Fruit fly (Drosophila melanogaster) whole organism, embryonic: ENCODE data around the gene CG32161.

Source experiments
- Atf3 ChIP-seq: fragments of 200-800 bp; sonication (Bioruptor generic); optimal IDR thresholded peaks from 3 replicates; lab custom pipeline; 2016; ENCODE audit warnings: missing biosample characterization, missing genetic modification characterization
- CG15479 ChIP-seq: fragments of 200-800 bp; sonication (Bioruptor generic); optimal IDR thresholded peaks from 3 replicates; lab custom pipeline; 2019; ENCODE audit warnings: missing biosample characterization, mild to moderate bottlenecking, missing genetic modification characterization, moderate library complexity
- CG17829 ChIP-seq: fragments of 200-800 bp; optimal IDR thresholded peaks from 2 replicates; lab custom pipeline; 2019; ENCODE audit warnings: missing biosample characterization, mild to moderate bottlenecking, missing genetic modification characterization, moderate library complexity
- CG2678 ChIP-seq: fragments of 200-800 bp; sonication (Bioruptor generic); optimal IDR thresholded peaks from 3 replicates; lab custom pipeline; 2019; ENCODE audit warnings: missing biosample characterization, mild to moderate bottlenecking, missing genetic modification characterization, moderate library complexity
- CG3407 ChIP-seq: fragments of 200-800 bp; sonication (Bioruptor generic); optimal IDR thresholded peaks from 2 replicates; lab custom pipeline; 2018; ENCODE audit warnings: missing biosample characterization, mild to moderate bottlenecking, missing genetic modification characterization
- Oli ChIP-seq: fragments of 200-800 bp; sonication (Bioruptor generic); optimal IDR thresholded peaks from 2 replicates; lab custom pipeline; 2018; ENCODE audit warnings: missing biosample characterization, mild to moderate bottlenecking, missing genetic modification characterization, moderate library complexity

DNA sequence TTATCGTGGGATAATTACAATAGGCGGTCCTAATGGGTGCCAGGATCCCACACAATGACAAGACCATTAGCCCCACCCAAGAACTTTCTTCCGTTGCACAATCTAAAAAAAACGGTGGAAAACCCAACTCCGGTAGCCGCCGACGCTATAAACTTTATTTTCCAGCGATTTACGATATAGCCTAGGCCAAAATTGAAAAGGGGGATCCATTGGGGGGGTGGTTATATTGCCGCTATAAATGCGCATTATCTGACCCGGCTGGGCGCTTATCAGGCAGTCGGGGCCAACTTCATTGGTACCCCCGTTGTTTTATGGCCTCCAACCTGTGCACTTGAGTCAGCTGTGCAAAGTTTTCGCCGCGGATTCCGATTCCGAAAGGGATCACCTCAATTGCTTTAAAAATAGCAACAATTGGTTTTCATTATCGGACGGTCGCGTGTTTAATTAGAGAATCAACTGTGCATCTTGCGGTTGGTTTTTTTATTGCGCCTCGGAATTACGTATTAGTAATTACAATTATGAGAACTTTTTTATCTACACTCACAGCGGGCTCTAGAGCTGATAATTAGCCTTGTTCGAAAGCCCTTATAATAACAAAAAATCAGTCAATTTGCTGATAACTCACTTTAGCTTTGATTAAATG lies 42.2 kb upstream of the CG32161 start:
- TF ChIP-seq CG17829 (no peak), CG3407 (GFP tag; lab: Kevin White, UChicago) (no peak), CG2678 (tag; lab: Kevin White, UChicago) (peak; percentile 77), Oli (tag; lab: Kevin White, UChicago) (peak; percentile 16), CG15479 (GFP tag; lab: Kevin White, UChicago) (no peak), Atf3 (GFP tag; lab: Kevin White, UChicago) (no peak)
